Worm (Caenorhabditis elegans): ENCODE measurements around the gene pbs-1.

Gene pbs-1

DNA sequence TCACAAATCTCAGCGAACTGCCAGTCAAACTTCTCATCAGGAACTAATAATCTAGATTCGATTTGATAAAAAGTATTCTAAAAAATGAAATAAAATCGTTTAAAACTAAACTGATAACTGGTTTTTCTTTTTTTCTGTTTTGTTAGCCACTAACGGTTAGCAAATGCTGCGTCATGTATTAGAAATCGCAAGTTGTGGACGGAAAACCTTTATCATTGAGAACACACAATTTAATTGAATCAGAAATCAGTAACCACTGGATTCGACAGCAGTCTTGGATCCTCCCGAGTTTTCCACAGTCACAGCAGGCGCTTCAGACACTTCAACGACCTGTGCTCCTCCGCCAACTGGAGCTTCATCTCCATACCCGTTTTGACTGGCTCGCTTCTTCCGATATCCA is 13.4 kb upstream of the pbs-1 start:
- no peak for TF ChIP-seq dao-5 (tag; optimal IDR thresholded peaks at IDR 0.05)
- TF ChIP-seq W03F9.2 (tag; optimal IDR thresholded peaks at IDR 0.05), result no peak
- no peak for TF ChIP-seq him-1 (tag; optimal IDR thresholded peaks at IDR 0.05)

DNA sequence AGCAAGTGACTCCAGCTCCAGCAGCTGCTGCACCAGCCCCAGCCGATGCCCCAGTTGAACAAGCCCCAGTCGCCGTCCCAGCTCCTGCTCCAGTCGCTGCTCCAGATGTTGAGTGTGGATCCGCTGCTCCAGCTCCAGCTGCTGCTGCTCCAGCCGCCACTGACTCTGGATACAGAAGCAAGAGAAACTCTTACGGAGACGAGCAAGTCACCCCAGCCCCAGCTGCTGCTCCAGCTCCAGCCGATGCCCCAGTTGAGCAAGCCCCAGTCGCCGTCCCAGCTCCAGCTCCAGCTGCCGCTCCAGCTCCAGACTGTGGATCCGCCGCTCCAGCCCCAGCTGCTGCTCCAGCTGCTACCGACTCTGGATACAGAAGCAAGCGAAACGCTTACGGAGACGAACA is 12.1 kb upstream of the pbs-1 start:
- TF ChIP-seq W03F9.2 (tag; optimal IDR thresholded peaks at IDR 0.05) (no peak), dao-5 (tag; optimal IDR thresholded peaks at IDR 0.05) (no peak), him-1 (tag; optimal IDR thresholded peaks at IDR 0.05) (no peak)

DNA sequence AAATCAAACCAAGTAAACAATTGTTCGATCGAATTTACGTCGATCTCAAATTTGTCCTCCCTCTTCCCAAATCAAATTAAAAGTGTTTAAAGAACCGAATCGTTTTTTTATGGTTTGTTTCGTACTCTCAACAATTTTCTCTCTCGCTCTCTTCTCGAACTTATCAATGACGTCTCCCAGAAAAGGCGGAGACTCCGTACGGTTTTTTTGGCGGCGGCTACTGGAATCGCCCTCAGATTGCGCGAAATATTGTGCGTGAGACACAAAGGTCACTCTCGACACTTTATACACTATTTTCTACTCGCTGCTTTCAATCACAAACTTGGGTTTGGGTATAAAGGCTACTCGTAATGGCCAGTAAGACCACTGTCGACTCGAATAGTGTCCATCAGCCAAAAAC is 10.9 kb upstream of the pbs-1 start, which contains the start of gene epic-2:
epic-2 (plus strand) TSS at position 317 of the 400 bp plus-strand sequence.
- no peak for TF ChIP-seq dao-5 (tag; optimal IDR thresholded peaks at IDR 0.05)
- TF ChIP-seq him-1 (tag; optimal IDR thresholded peaks at IDR 0.05), result no peak
- no peak for TF ChIP-seq W03F9.2 (tag; optimal IDR thresholded peaks at IDR 0.05)

DNA sequence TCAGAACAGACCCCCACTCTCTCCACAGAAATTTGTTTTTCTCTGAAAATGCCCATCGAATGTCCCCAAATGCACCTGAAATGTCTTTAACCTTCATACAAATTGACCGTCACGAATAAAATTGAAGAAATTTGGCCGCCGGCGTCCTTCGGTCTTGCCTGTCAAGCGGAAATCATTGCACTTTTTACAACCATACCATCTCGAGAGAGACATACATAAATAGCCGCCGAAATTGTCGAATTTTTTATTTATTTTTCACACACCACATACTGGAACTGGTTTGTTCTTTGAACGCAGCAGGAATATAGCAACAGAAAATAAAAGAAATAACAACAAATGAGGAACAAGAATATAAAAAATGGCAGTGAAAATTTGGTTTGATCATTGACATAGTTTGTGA is 6.2 kb upstream of the pbs-1 start:
- TF ChIP-seq W03F9.2 (tag; optimal IDR thresholded peaks at IDR 0.05), result no peak
- TF ChIP-seq dao-5 (tag; optimal IDR thresholded peaks at IDR 0.05), result no peak

DNA sequence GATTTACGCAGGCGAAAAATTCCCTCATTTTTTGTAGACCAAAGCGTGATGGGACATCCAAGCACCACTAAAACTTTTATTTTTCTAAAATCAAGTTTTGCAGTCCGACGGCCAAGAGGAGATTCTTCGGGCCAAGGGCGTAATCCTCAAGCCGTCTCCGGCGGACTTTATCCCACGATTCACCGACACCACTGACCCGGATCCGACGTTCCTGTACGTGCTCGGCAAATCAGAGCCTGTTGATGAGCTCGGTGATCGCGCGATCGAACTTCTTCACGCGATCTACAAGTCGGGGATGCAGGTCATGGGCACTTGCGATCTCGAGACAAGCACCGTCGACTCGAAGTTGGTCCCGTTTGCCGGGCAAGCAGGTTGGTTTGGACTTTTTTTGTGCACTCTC is 4.1 kb upstream of the pbs-1 start:
- TF ChIP-seq W03F9.2 (tag; optimal IDR thresholded peaks at IDR 0.05) (no peak), him-1 (tag; optimal IDR thresholded peaks at IDR 0.05) (no peak), dao-5 (tag; optimal IDR thresholded peaks at IDR 0.05) (no peak)

DNA sequence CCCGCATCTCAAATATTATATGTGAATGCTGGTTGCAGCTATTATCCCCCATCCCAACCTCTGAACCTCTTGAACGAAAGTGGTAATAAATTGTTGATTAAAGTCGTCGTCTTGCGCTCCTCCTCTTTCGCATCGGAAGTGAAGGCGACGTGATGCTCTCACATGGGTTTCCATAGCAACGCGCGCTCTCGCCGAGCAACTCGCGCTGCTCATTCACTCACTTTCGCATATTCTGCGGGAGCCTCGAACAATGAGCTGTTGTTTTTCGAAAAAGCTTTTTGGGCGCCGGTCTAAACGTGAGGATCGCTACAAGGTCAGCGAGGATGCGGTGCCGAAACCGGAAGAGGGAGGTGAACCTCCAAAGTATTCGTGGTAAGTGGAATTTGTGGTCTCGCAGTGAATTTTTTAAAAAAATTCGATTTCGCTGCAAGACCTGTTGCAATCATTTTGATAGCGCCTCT is 1.5 kb upstream of the pbs-1 start, which contains the start of gene rpi-2:
rpi-2 (plus strand) TSS at position 234 of the 461 bp plus-strand sequence.
- TF ChIP-seq W03F9.2 (tag; optimal IDR thresholded peaks at IDR 0.05), result no peak
- peak; percentile 37 for TF ChIP-seq dao-5 (tag; optimal IDR thresholded peaks at IDR 0.05)

DNA sequence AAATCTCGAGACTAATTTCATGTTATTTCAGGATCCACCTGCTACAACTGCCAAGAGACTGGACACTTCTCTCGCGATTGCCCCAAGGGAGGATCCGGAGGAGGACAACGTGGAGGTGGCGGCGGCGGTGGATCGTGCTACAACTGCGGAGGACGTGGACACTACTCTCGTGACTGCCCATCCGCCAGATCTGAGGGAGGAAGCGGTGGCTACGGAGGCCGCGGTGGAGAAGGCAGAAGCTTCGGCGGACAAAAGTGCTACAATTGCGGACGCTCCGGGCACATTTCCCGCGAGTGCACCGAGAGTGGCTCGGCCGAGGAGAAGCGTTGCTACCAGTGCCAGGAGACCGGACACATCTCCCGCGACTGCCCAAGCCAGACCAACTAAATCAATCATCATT is 990 bp upstream of the pbs-1 start:
- no peak for TF ChIP-seq him-1 (tag; optimal IDR thresholded peaks at IDR 0.05)
- TF ChIP-seq dao-5 (tag; optimal IDR thresholded peaks at IDR 0.05), result no peak
- TF ChIP-seq W03F9.2 (tag; optimal IDR thresholded peaks at IDR 0.05), result no peak

DNA sequence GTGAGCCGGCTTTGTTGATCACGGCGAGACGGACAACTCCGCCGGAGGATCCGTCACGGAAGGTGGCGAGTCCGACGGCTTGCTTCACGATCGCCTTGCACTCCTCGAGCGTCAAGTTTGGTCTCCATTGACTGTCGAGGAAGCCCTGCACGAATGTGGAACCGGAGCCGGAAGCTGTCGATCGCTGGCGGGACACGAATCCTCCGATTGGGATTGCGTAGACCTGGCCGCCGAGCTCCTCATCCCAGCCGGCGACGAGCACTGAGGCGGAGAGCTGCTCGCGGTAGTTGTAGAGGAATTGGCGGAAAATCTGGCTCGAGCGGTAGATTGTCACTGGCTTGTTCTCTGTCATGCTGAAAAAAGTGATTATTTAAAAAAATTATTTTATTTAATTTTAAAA is 543 bp downstream of the pbs-1 start:
- TF ChIP-seq dao-5 (tag; optimal IDR thresholded peaks at IDR 0.05), result no peak
- no peak for TF ChIP-seq W03F9.2 (tag; optimal IDR thresholded peaks at IDR 0.05)
- TF ChIP-seq him-1 (tag; optimal IDR thresholded peaks at IDR 0.05), result no peak

DNA sequence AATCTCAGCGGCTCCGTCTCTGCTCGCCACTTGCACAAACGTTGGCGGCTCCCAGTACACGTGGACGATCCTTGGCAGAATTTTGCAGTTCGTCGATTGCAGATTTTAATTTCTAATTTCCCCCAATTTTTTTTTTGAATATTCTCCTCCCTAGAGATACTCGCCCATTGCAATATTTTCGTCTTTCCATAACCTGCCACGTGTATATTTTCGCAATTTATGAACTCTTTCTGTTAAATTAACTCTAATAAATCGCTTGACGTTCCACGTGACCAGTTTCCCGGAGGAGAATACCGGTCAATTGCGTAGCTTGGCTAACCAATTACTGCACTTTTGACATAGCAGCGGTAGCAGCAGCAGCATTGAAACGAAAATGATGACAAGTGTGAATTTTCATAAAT is 1.1 kb downstream of the pbs-1 start:
- TF ChIP-seq W03F9.2 (tag; optimal IDR thresholded peaks at IDR 0.05) (no peak), dao-5 (tag; optimal IDR thresholded peaks at IDR 0.05) (no peak), him-1 (tag; optimal IDR thresholded peaks at IDR 0.05) (no peak)

DNA sequence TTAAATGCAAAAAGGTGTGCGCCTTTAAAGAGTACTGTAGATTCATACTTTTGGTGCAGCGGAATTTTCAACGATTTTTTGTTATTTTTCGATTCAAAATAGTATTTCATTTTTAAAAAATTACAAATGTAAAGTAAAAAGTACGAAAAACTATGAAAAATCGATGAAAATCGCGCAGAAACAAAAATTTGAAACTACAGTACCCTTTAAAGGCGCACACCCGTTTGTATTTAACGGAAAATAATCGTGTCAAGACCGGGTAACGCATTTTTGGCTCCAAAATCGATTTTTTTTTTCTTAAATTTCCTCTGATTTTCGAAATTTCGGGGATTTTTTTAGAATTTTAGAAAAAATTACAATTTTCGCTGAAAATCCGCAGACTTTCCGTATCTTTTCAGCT is 1.6 kb downstream of the pbs-1 start:
- TF ChIP-seq dao-5 (tag; optimal IDR thresholded peaks at IDR 0.05), result no peak
- TF ChIP-seq W03F9.2 (tag; optimal IDR thresholded peaks at IDR 0.05), result no peak
- TF ChIP-seq him-1 (tag; optimal IDR thresholded peaks at IDR 0.05), result no peak

DNA sequence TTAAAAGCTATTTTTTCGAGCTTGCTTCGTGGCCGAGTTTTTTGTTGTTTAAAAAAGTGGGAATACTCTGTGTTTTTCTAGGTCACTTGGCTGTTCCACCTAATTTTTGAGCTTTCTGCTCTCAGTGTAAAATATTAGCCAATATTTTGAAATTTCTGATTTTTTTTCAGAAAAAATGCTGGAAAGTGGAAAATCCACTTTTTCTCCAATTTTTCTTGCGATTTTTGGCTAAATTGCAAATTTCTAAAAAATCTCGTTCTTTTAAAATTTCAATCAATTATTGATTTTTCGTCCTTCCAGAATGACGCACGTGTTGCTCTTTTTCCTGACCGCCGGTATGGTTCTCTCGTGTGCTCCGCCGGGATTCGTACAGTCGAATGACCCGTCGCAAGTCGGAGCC is 2.5 kb downstream of the pbs-1 start, which contains the start of gene K08D12.4:
K08D12.4 (plus strand) TSS at position 301 of the 400 bp plus-strand sequence.
- TF ChIP-seq dao-5 (tag; optimal IDR thresholded peaks at IDR 0.05) (no peak), him-1 (tag; optimal IDR thresholded peaks at IDR 0.05) (no peak), W03F9.2 (tag; optimal IDR thresholded peaks at IDR 0.05) (no peak)

DNA sequence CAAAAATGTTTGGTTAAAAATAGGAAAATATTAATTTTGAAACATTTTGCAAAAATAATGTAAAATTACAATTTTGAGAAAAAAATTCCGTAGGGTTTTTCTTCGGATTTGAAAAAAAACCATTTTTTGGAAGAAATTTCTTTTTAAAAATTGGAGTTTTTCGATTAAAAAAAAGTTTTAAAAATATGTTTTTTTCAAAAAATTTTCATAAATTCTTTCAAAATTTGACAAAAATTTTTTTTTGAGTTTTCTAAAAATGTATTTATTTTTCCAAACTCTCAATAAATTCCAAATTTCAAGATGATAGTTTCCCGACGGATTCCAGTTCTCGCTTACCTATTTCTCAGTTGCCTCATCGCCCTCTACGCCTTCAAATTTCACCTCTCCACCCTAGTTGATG is 9.9 kb downstream of the pbs-1 start, which contains the start of gene bus-2:
bus-2 (plus strand) TSS at position 301 of the 400 bp plus-strand sequence.
- TF ChIP-seq dao-5 (tag; optimal IDR thresholded peaks at IDR 0.05) (no peak), W03F9.2 (tag; optimal IDR thresholded peaks at IDR 0.05) (no peak), him-1 (tag; optimal IDR thresholded peaks at IDR 0.05) (no peak)

DNA sequence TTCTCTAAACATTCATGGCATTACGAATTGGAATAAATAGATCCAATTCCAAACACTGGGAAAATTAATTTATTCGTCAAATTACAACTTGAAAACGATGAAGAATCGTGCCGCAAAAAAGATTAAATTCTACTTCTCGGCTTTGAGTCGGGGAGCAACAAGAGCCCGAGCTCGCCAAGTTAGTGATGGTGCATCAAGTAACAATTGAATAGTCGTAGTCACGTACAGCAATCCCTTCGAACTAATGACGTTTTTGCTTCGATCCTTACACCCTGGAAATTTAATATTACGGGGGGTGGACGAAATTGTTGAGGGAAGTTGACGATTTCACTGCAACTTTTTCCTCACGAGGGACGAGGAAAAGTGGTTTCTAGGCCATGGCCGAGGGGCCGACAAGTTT is 17.9 kb downstream of the pbs-1 start:
- no peak for TF ChIP-seq dao-5 (tag; optimal IDR thresholded peaks at IDR 0.05)
- no peak for TF ChIP-seq him-1 (tag; optimal IDR thresholded peaks at IDR 0.05)
- TF ChIP-seq W03F9.2 (tag; optimal IDR thresholded peaks at IDR 0.05), result no peak

DNA sequence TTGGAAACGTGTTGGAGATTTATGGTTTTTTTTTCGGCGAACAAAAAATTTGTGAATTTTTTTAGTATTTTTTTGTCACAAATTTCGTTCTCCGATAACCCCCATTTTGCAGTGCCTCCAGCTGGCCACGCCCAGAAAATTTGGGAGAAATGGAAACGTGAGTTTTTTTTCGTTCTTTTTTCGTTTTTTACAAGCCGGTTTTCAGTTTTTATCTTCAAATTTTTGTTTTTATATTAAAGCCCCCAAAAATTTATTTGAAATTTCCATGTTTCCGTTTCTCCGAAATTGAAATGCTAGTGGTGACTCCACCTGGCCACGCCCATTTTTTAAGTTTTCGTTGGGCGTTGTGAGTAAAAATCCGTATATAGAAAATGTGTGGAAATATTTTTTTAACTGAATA is 22.4 kb downstream of the pbs-1 start:
- TF ChIP-seq W03F9.2 (tag; optimal IDR thresholded peaks at IDR 0.05) (no peak), him-1 (tag; optimal IDR thresholded peaks at IDR 0.05) (no peak)

DNA sequence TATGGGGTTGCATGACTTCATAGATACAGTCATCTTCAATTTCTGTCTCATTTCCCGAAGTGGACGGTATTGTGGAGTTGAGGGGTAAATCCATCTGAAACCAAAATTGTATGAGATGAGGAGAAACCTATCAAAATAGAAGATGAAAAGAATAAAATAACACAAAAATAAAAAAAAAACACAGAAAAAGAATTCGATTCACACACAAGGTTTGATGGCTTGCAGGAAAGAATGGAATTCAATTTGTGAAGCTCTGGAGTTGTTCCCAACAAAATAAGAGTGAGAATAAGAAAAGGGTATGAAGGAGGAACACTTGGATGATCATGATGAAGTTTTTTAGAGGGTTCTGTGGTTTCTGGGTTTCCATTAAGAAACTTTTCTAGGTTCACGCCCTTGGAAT is 27.5 kb downstream of the pbs-1 start, which contains the start of gene Y41D4B.24:
Y41D4B.24 (minus strand) TSS at position 101 of the 400 bp plus-strand sequence.
- TF ChIP-seq dao-5 (tag; optimal IDR thresholded peaks at IDR 0.05) (no peak), him-1 (tag; optimal IDR thresholded peaks at IDR 0.05) (no peak), W03F9.2 (tag; optimal IDR thresholded peaks at IDR 0.05) (no peak)

Measured in whole organism, L4/young adult.